Worm (Caenorhabditis elegans) whole organism, young adult: ENCODE measurements around the gene Y62H9A.9.

Experiments
- B0035.1 ChIP-seq: sonication (generic microtip); optimal IDR thresholded peaks from 2 replicates; lab custom pipeline; 2016; ENCODE audit warnings: missing genetic modification characterization, mild to moderate bottlenecking, missing compliant biosample characterization, missing genotype, missing genetic modification reagents
- F22D6.2 ChIP-seq: sonication (generic microtip); optimal IDR thresholded peaks from 2 replicates; lab custom pipeline; 2016; ENCODE audit warnings: mild to moderate bottlenecking, missing genetic modification characterization, missing compliant biosample characterization
- ceh-100 ChIP-seq: fragments of 200-800 bp; sonication (Bioruptor generic); IDR thresholded peaks from 2 replicates; pipeline ENCODE4 v1.3.6; 2022; ENCODE audit warnings: missing genetic modification reagents, missing genetic modification characterization, missing compliant biosample characterization
- ets-4 ChIP-seq: fragments of 200-800 bp; sonication (Bioruptor generic); optimal IDR thresholded peaks from 2 replicates; lab custom pipeline; 2018; ENCODE audit warnings: mild to moderate bottlenecking, missing genetic modification characterization, missing compliant biosample characterization
- nhr-90 ChIP-seq: sonication (generic microtip); optimal IDR thresholded peaks from 2 replicates; lab custom pipeline; 2016; ENCODE audit warnings: missing genotype, mild to moderate bottlenecking, missing genetic modification characterization, missing compliant biosample characterization
- rec-8 ChIP-seq, 2 experiments: sonication (generic microtip); optimal IDR thresholded peaks; 2 replicates each; lab custom pipeline; 2016; ENCODE audit warnings: mild to moderate bottlenecking in 2 of 2, missing genetic modification characterization in 2 of 2, missing genetic modification reagents in 2 of 2, missing genotype in 2 of 2, missing biosample characterization in 1 of 2, missing compliant biosample characterization in 1 of 2, moderate library complexity in 1 of 2
- unc-62 ChIP-seq: fragments of 150-350 bp; optimal IDR thresholded peaks from 2 replicates; lab custom pipeline; 2014; ENCODE audit warnings: missing biosample characterization, missing genetic modification reagents, missing genetic modification characterization

DNA sequence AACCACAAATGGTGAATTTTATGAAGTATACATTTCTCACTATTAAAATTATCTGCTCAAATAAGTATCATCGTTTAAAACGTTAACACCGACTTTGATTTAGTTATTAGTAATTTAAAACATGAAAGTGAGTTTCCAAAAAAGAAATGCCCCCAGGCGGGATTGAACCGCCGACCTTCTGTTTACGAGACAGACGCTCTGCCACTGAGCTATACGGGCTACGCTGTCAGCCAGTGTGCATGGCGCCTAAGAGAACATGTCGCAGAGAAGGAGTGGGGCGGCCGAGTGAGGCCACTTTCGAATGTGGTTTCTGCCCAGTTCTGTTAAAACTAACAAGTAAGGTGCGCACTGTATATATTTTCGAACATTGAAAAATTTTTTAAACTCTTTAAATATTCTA is 37.0 kb upstream of the Y62H9A.9 start:
- no peak for TF ChIP-seq unc-62 (GFP tag; lab: Kevin White, UChicago)
- 0 out of 2 replicates have a peak, but pooled peaks have one; percentile 30 for TF ChIP-seq ceh-100 (GFP tag; lab: Robert Waterston, UW)
- TF ChIP-seq ets-4 (GFP tag; lab: Kevin White, UChicago): no peak
- TF ChIP-seq rec-8 (tag; optimal IDR thresholded peaks at IDR 0.05; lab: Kevin White, UChicago): peak; percentile 78 to 80
- TF ChIP-seq F22D6.2 (tag; lab: Kevin White, UChicago): peak; percentile 31
- TF ChIP-seq B0035.1 (tag; lab: Kevin White, UChicago): no peak
- peak; percentile 61 for TF ChIP-seq nhr-90 (tag; lab: Kevin White, UChicago)
